Fruit fly (Drosophila melanogaster) whole organism, embryonic: ENCODE results near the gene CG14252.

Experiments
- Ada2b ChIP-seq: fragments of 200-800 bp; sonication (Bioruptor generic); IDR thresholded peaks from 2 replicates; pipeline ENCODE4 v1.3.6; 2022; ENCODE audit warnings: missing biosample characterization, missing genetic modification characterization
- Adf1 ChIP-seq: fragments of 200-800 bp; sonication (Bioruptor generic); IDR thresholded peaks from 2 replicates; pipeline ENCODE4 v1.3.6; 2022; ENCODE audit warnings: missing biosample characterization, missing genetic modification characterization
- Asciz ChIP-seq: fragments of 200-800 bp; sonication (Bioruptor generic); optimal IDR thresholded peaks from 2 replicates; lab custom pipeline; 2017; ENCODE audit warnings: missing biosample characterization, mild to moderate bottlenecking, missing genetic modification characterization, missing genetic modification reagents
- Atf6 ChIP-seq: fragments of 200-800 bp; sonication (Bioruptor generic); IDR thresholded peaks from 2 replicates; pipeline ENCODE4 v1.3.6; 2022; ENCODE audit warnings: missing biosample characterization, missing genetic modification characterization
- CG12155 ChIP-seq: fragments of 200-800 bp; sonication (Bioruptor generic); optimal IDR thresholded peaks from 3 replicates; lab custom pipeline; 2016; ENCODE audit warnings: missing biosample characterization, missing genetic modification characterization
- CG12769 ChIP-seq: fragments of 200-800 bp; sonication (Bioruptor generic); optimal IDR thresholded peaks from 2 replicates; lab custom pipeline; 2019; ENCODE audit warnings: missing biosample characterization, mild to moderate bottlenecking, missing genetic modification characterization, moderate library complexity
- CG13424 ChIP-seq: fragments of 200-800 bp; sonication (Bioruptor generic); optimal IDR thresholded peaks from 2 replicates; lab custom pipeline; 2019; ENCODE audit warnings: missing biosample characterization, mild to moderate bottlenecking, missing genetic modification characterization, moderate library complexity
- CG13624 ChIP-seq: fragments of 200-800 bp; sonication (Bioruptor generic); optimal IDR thresholded peaks from 2 replicates; lab custom pipeline; 2016; ENCODE audit warnings: missing biosample characterization, missing genetic modification characterization
- CG14860 ChIP-seq: fragments of 200-800 bp; sonication (Bioruptor generic); IDR thresholded peaks from 3 replicates; pipeline ENCODE4 v1.3.6; 2022; ENCODE audit warnings: missing biosample characterization, missing genetic modification characterization; ENCODE audit not compliant: partially characterized antibody
- CG1529 ChIP-seq: fragments of 200-800 bp; sonication (Bioruptor generic); optimal IDR thresholded peaks from 3 replicates; lab custom pipeline; 2018; ENCODE audit warnings: missing biosample characterization, missing genetic modification characterization
- CG15479 ChIP-seq: fragments of 200-800 bp; sonication (Bioruptor generic); optimal IDR thresholded peaks from 3 replicates; lab custom pipeline; 2019; ENCODE audit warnings: missing biosample characterization, mild to moderate bottlenecking, missing genetic modification characterization, moderate library complexity
- CG17328 ChIP-seq: fragments of 200-800 bp; sonication (Bioruptor generic); IDR thresholded peaks from 2 replicates; pipeline ENCODE4 v1.3.6; 2022; ENCODE audit warnings: missing biosample characterization, missing genetic modification characterization
- CG33213 ChIP-seq: fragments of 200-800 bp; sonication (Bioruptor generic); optimal IDR thresholded peaks from 3 replicates; lab custom pipeline; 2016; ENCODE audit warnings: missing biosample characterization, missing genetic modification characterization
- CG3407 ChIP-seq: fragments of 200-800 bp; sonication (Bioruptor generic); optimal IDR thresholded peaks from 2 replicates; lab custom pipeline; 2018; ENCODE audit warnings: missing biosample characterization, mild to moderate bottlenecking, missing genetic modification characterization
- CG34224 ChIP-seq: fragments of 200-800 bp; sonication (Bioruptor generic); IDR thresholded peaks from 3 replicates; pipeline ENCODE4 v1.3.6; 2022; ENCODE audit warnings: missing biosample characterization, missing genetic modification characterization; ENCODE audit not compliant: partially characterized antibody
- CG34376 ChIP-seq: fragments of 200-800 bp; sonication (Bioruptor generic); optimal IDR thresholded peaks from 2 replicates; lab custom pipeline; 2018; ENCODE audit warnings: missing biosample characterization, mild to moderate bottlenecking, missing genetic modification characterization
- CG3995 ChIP-seq: fragments of 200-800 bp; sonication (Bioruptor generic); optimal IDR thresholded peaks from 3 replicates; lab custom pipeline; 2016; ENCODE audit warnings: missing biosample characterization, missing genetic modification characterization
- CG4854 ChIP-seq: fragments of 200-800 bp; sonication (Bioruptor generic); optimal IDR thresholded peaks from 2 replicates; lab custom pipeline; 2016; ENCODE audit warnings: missing biosample characterization, missing genetic modification characterization, inconsistent platforms
- CG9876 ChIP-seq: fragments of 200-800 bp; sonication (Bioruptor generic); optimal IDR thresholded peaks from 2 replicates; lab custom pipeline; 2016; ENCODE audit warnings: missing biosample characterization, missing genetic modification characterization
- CrebB ChIP-seq: fragments of 200-800 bp; sonication (Bioruptor generic); optimal IDR thresholded peaks from 3 replicates; lab custom pipeline; 2018; ENCODE audit warnings: missing biosample characterization, mild to moderate bottlenecking, missing genetic modification characterization
- D ChIP-seq, 2 experiments: fragments of 200-800 bp in 1 of 2; fragments of >200 bp in 1 of 2; sonication (Bioruptor generic) in 1 of 2; optimal IDR thresholded peaks; 2 replicates in 1 of 2; 3 replicates in 1 of 2; lab custom pipeline; 2017; ENCODE audit warnings: mild to moderate bottlenecking in 1 of 2, missing biosample characterization in 1 of 2, missing genetic modification characterization in 1 of 2, missing genetic modification reagents in 1 of 2
- Hey ChIP-seq: fragments of 200-800 bp; sonication (Bioruptor generic); optimal IDR thresholded peaks from 3 replicates; lab custom pipeline; 2018; ENCODE audit warnings: missing biosample characterization, mild to moderate bottlenecking, missing genetic modification characterization
- Hmr ChIP-seq: fragments of 200-800 bp; sonication (Bioruptor generic); optimal IDR thresholded peaks from 3 replicates; lab custom pipeline; 2017; ENCODE audit warnings: mild to moderate bottlenecking, missing biosample characterization, missing genetic modification reagents, missing genetic modification characterization
- Neu2 ChIP-seq: fragments of 200-800 bp; sonication (Bioruptor generic); optimal IDR thresholded peaks from 3 replicates; lab custom pipeline; 2016; ENCODE audit warnings: missing biosample characterization, missing genetic modification characterization, borderline replicate concordance
- Nf-YA ChIP-seq: fragments of 200-800 bp; sonication (Bioruptor generic); IDR thresholded peaks from 2 replicates; pipeline ENCODE4 v1.3.6; 2022; ENCODE audit warnings: missing biosample characterization, missing genetic modification characterization
- Nf-YB ChIP-seq: fragments of 200-800 bp; sonication (Bioruptor generic); optimal IDR thresholded peaks from 3 replicates; lab custom pipeline; 2019; ENCODE audit warnings: missing biosample characterization, mild to moderate bottlenecking, missing genetic modification characterization, moderate library complexity
- Poxn ChIP-seq: fragments of 200-800 bp; sonication (Bioruptor generic); IDR thresholded peaks from 2 replicates; pipeline ENCODE4 v1.3.6; 2022; ENCODE audit warnings: missing biosample characterization, missing genetic modification characterization
- Sox102F ChIP-seq: fragments of 200-800 bp; sonication (Bioruptor generic); optimal IDR thresholded peaks from 2 replicates; lab custom pipeline; 2018; ENCODE audit warnings: missing biosample characterization, mild to moderate bottlenecking, missing genetic modification characterization, moderate library complexity
- Xbp1 ChIP-seq: fragments of 200-800 bp; sonication (Bioruptor generic); optimal IDR thresholded peaks from 3 replicates; lab custom pipeline; 2016; ENCODE audit warnings: missing biosample characterization, mild to moderate bottlenecking, missing genetic modification characterization
- YL-1 ChIP-seq: fragments of 200-800 bp; sonication (Bioruptor generic); optimal IDR thresholded peaks from 3 replicates; lab custom pipeline; 2017; ENCODE audit warnings: missing biosample characterization, mild to moderate bottlenecking, missing genetic modification characterization
- ac ChIP-seq: fragments of 200-800 bp; sonication (Bioruptor generic); optimal IDR thresholded peaks from 3 replicates; lab custom pipeline; 2017; ENCODE audit warnings: missing biosample characterization, mild to moderate bottlenecking, missing genetic modification characterization
- amos ChIP-seq: fragments of 200-800 bp; sonication (Bioruptor generic); IDR thresholded peaks from 2 replicates; pipeline ENCODE4 v1.3.6; 2022; ENCODE audit warnings: missing biosample characterization, missing genetic modification characterization; ENCODE audit not compliant: partially characterized antibody
- btn ChIP-seq: fragments of 200-800 bp; sonication (Bioruptor generic); optimal IDR thresholded peaks from 2 replicates; lab custom pipeline; 2016; ENCODE audit warnings: missing biosample characterization, missing genetic modification characterization
- cato ChIP-seq: fragments of 200-800 bp; sonication (Bioruptor generic); optimal IDR thresholded peaks from 2 replicates; lab custom pipeline; 2016; ENCODE audit warnings: missing biosample characterization, missing genetic modification characterization, borderline replicate concordance
- en ChIP-seq: fragments of 200-800 bp; sonication (Bioruptor generic); optimal IDR thresholded peaks from 2 replicates; lab custom pipeline; 2016; ENCODE audit warnings: missing biosample characterization, missing genetic modification characterization
- gcm ChIP-seq: fragments of 200-800 bp; sonication (Bioruptor generic); optimal IDR thresholded peaks from 2 replicates; lab custom pipeline; 2019; ENCODE audit warnings: missing biosample characterization, mild to moderate bottlenecking, missing genetic modification characterization, moderate library complexity
- gsb-n ChIP-seq: fragments of 200-800 bp; sonication (Bioruptor generic); optimal IDR thresholded peaks from 3 replicates; lab custom pipeline; 2018; ENCODE audit warnings: missing biosample characterization, mild to moderate bottlenecking, missing genetic modification characterization
- her ChIP-seq: fragments of 200-800 bp; sonication (Bioruptor generic); optimal IDR thresholded peaks from 2 replicates; lab custom pipeline; 2016; ENCODE audit warnings: missing biosample characterization, missing genetic modification characterization
- hth ChIP-seq: fragments of >200 bp; optimal IDR thresholded peaks from 2 replicates; lab custom pipeline; 2017; ENCODE audit warnings: inconsistent platforms
- kay ChIP-seq: fragments of 200-800 bp; sonication (Bioruptor generic); optimal IDR thresholded peaks from 2 replicates; lab custom pipeline; 2016; ENCODE audit warnings: missing biosample characterization, missing genetic modification characterization
- knrl ChIP-seq: fragments of 200-800 bp; sonication (Bioruptor generic); IDR thresholded peaks from 3 replicates; pipeline ENCODE4 v1.3.6; 2022; ENCODE audit warnings: missing biosample characterization, missing genetic modification characterization; ENCODE audit not compliant: partially characterized antibody
- lbe ChIP-seq: fragments of 200-800 bp; sonication (Bioruptor generic); optimal IDR thresholded peaks from 2 replicates; lab custom pipeline; 2016; ENCODE audit warnings: missing biosample characterization, mild to moderate bottlenecking, missing genetic modification characterization
- pita ChIP-seq: fragments of 200-800 bp; sonication (Bioruptor generic); optimal IDR thresholded peaks from 2 replicates; lab custom pipeline; 2017; ENCODE audit warnings: missing biosample characterization, mild to moderate bottlenecking, missing genetic modification characterization
- pum ChIP-seq: fragments of 200-800 bp; sonication (Bioruptor generic); optimal IDR thresholded peaks from 2 replicates; lab custom pipeline; 2016; ENCODE audit warnings: missing biosample characterization, missing genetic modification characterization
- sc ChIP-seq, 3 experiments: fragments of >200 bp in 2 of 3; fragments of 200-800 bp in 1 of 3; sonication (Bioruptor generic) in 1 of 3; optimal IDR thresholded peaks; 2 replicates in 2 of 3; 3 replicates in 1 of 3; lab custom pipeline; 2017; ENCODE audit warnings: mild to moderate bottlenecking in 1 of 3, missing biosample characterization in 1 of 3, missing genetic modification characterization in 1 of 3, missing genetic modification reagents in 1 of 3
- vnd ChIP-seq: fragments of 200-800 bp; sonication (Bioruptor generic); IDR thresholded peaks from 3 replicates; pipeline ENCODE4 v1.3.6; 2022; ENCODE audit warnings: missing biosample characterization, missing genetic modification characterization; ENCODE audit not compliant: partially characterized antibody
- zen2 ChIP-seq: fragments of 200-800 bp; sonication (Bioruptor generic); IDR thresholded peaks from 3 replicates; pipeline ENCODE4 v1.3.6; 2022; ENCODE audit warnings: missing biosample characterization, missing genetic modification characterization; ENCODE audit not compliant: partially characterized antibody

The CG14252 gene

DNA sequence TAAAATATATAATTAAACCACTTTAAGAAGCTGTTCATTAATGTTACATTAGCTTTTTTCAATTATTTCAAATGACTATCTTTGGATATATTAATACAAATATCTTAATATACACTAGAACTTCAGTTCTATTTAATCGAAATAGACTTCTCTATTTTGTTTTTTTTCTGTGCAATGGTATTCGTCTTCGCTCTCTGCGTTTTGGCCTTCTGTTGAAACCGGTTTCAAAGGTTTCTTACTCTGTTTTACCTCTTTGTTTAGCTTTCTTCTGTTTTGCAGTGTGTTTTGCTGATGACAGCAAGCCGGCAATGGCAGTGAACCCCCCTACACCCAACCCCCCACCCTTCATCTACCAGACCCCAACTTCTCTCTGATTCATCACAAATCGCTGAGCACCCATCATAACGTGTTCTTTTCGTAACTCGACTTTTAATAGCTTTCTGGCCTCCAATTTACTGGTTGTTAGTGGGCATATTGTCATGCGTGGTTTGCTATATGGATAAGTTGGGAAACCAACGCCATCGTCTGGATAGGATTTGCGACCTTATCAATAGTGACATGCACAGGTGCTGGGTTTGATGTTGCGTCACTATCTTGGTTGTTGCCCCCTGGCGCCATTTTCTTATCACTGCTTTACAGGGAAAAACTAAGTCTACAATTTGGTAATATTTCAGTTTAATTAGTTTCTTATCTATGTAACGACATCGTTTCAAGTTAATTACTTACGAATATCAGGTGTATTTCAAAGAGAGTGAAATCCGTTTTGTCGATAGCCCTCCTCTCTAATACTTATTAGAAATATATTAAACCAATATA, 23.7 kb downstream of the CG14252 start (continued):
- TF ChIP-seq YL-1 (GFP tag; lab: Kevin White, UChicago), result no peak
- no peak for TF ChIP-seq hth (lab: Kevin White, UChicago)
- TF ChIP-seq pita (GFP tag; lab: Kevin White, UChicago), result no peak
- no peak for TF ChIP-seq CG33213 (GFP tag; lab: Kevin White, UChicago)
- TF ChIP-seq CG1529 (GFP tag; lab: Kevin White, UChicago), result no peak
- TF ChIP-seq Atf6, result 0 out of 2 replicates have a peak, but pooled peaks have one; percentile 32
- no peak for TF ChIP-seq her (GFP tag; lab: Kevin White, UChicago)
- no peak for TF ChIP-seq Neu2
- TF ChIP-seq Adf1 (GFP tag; lab: Robert Waterston, UW), result no peak
- no peak for TF ChIP-seq btn (GFP tag; lab: Kevin White, UChicago)
- no peak for TF ChIP-seq Asciz (GFP tag; lab: Kevin White, UChicago)
- TF ChIP-seq ac (GFP tag; lab: Kevin White, UChicago), result no peak
- TF ChIP-seq vnd (GFP tag; lab: Robert Waterston, UW), result no peak
- no peak for TF ChIP-seq CG14860 (GFP tag; lab: Robert Waterston, UW)
- TF ChIP-seq CG34376 (GFP tag; lab: Kevin White, UChicago), result peak; percentile 41
- TF ChIP-seq Nf-YA (GFP tag; lab: Robert Waterston, UW), result no peak
- no peak for TF ChIP-seq Hey
- no peak for TF ChIP-seq sc (optimal IDR thresholded peaks at IDR 0.05; lab: Kevin White, UChicago)
- TF ChIP-seq sc (GFP tag; optimal IDR thresholded peaks at IDR 0.05; lab: Kevin White, UChicago), result no peak
- TF ChIP-seq Poxn (GFP tag; lab: Robert Waterston, UW), result no peak
- no peak for TF ChIP-seq CG9876 (GFP tag; lab: Kevin White, UChicago)
- TF ChIP-seq en, result no peak
- TF ChIP-seq cato (GFP tag; lab: Kevin White, UChicago), result no peak
- no peak for TF ChIP-seq pum
- no peak for TF ChIP-seq amos (GFP tag; lab: Robert Waterston, UW)
- TF ChIP-seq CrebB (tag; lab: Kevin White, UChicago), result no peak
- TF ChIP-seq zen2 (GFP tag; lab: Robert Waterston, UW), result no peak
- no peak for TF ChIP-seq CG4854 (GFP tag; lab: Kevin White, UChicago)
- no peak for TF ChIP-seq CG3407 (GFP tag; lab: Kevin White, UChicago)
- TF ChIP-seq CG17328, result 0 out of 2 replicates have a peak, but pooled peaks have one; percentile 26
- TF ChIP-seq knrl (GFP tag; lab: Robert Waterston, UW), result no peak
- no peak for TF ChIP-seq gsb-n (tag; lab: Kevin White, UChicago)
- no peak for TF ChIP-seq lbe
- peak; percentile 43 for TF ChIP-seq Nf-YB (GFP tag; lab: Kevin White, UChicago)
- no peak for TF ChIP-seq D (optimal IDR thresholded peaks at IDR 0.05; lab: Kevin White, UChicago)
- no peak for TF ChIP-seq D (GFP tag; optimal IDR thresholded peaks at IDR 0.05; lab: Kevin White, UChicago)
- peak; percentile 80 for TF ChIP-seq CG12769 (tag; lab: Kevin White, UChicago)
- no peak for TF ChIP-seq CG12155 (GFP tag; lab: Kevin White, UChicago)
- peak; percentile 50 for TF ChIP-seq CG13424 (tag; lab: Kevin White, UChicago)
- TF ChIP-seq kay (GFP tag; lab: Kevin White, UChicago), result peak; percentile 20
- TF ChIP-seq CG13624 (GFP tag; lab: Kevin White, UChicago), result no peak
- peak; percentile 21 for TF ChIP-seq gcm (GFP tag; lab: Kevin White, UChicago)
- no peak for TF ChIP-seq CG34224 (GFP tag; lab: Robert Waterston, UW)
- TF ChIP-seq Ada2b (GFP tag; lab: Robert Waterston, UW), result no peak
- peak; percentile 36 for TF ChIP-seq Sox102F (GFP tag; lab: Kevin White, UChicago)
- TF ChIP-seq Hmr (GFP tag; lab: Kevin White, UChicago), result peak; percentile 5
- peak; percentile 16 for TF ChIP-seq Xbp1
- TF ChIP-seq CG15479 (GFP tag; lab: Kevin White, UChicago), result no peak
- no peak for TF ChIP-seq CG3995 (GFP tag; lab: Kevin White, UChicago)
